Fruit fly (Drosophila melanogaster) whole organism, embryonic: Measurements from ENCODE around the gene CG12945.

Source experiments
- ATbp ChIP-seq: fragments of 200-800 bp; sonication (Bioruptor generic); optimal IDR thresholded peaks from 2 replicates; lab custom pipeline; 2017; ENCODE audit warnings: missing biosample characterization, mild to moderate bottlenecking, missing genetic modification characterization, missing genetic modification reagents
- Adf1 ChIP-seq: fragments of 200-800 bp; sonication (Bioruptor generic); IDR thresholded peaks from 2 replicates; pipeline ENCODE4 v1.3.6; 2022; ENCODE audit warnings: missing biosample characterization, missing genetic modification characterization
- Aef1 ChIP-seq: fragments of 200-800 bp; sonication (Bioruptor generic); IDR thresholded peaks from 3 replicates; pipeline ENCODE4 v1.3.6; 2022; ENCODE audit warnings: missing biosample characterization, missing genetic modification characterization
- Atf-2 ChIP-seq: fragments of 200-800 bp; sonication (Bioruptor generic); optimal IDR thresholded peaks from 2 replicates; lab custom pipeline; 2016; ENCODE audit warnings: missing biosample characterization, missing genetic modification characterization
- BEAF-32 ChIP-seq: fragments of 200-800 bp; sonication (Bioruptor generic); optimal IDR thresholded peaks from 3 replicates; lab custom pipeline; 2017; ENCODE audit warnings: missing biosample characterization, missing genetic modification characterization, mild to moderate bottlenecking, moderate library complexity, missing genetic modification reagents
- Bdp1 ChIP-seq: fragments of 200-800 bp; sonication (Bioruptor generic); optimal IDR thresholded peaks from 3 replicates; lab custom pipeline; 2016; ENCODE audit warnings: missing biosample characterization, missing genetic modification characterization
- Bteb2 ChIP-seq: fragments of 200-800 bp; sonication (Bioruptor generic); optimal IDR thresholded peaks from 2 replicates; lab custom pipeline; 2016; ENCODE audit warnings: missing biosample characterization, missing genetic modification characterization
- C15 ChIP-seq: fragments of 200-800 bp; sonication (Bioruptor generic); IDR thresholded peaks from 3 replicates; pipeline ENCODE4 v1.3.6; 2022; ENCODE audit warnings: missing biosample characterization, missing genetic modification characterization
- CG12155 ChIP-seq: fragments of 200-800 bp; sonication (Bioruptor generic); optimal IDR thresholded peaks from 3 replicates; lab custom pipeline; 2016; ENCODE audit warnings: missing biosample characterization, missing genetic modification characterization
- CG12391 ChIP-seq: fragments of 200-800 bp; sonication (Bioruptor generic); optimal IDR thresholded peaks from 3 replicates; lab custom pipeline; 2018; ENCODE audit warnings: missing biosample characterization, mild to moderate bottlenecking, missing genetic modification characterization, moderate library complexity
- CG12659 ChIP-seq: fragments of 200-800 bp; sonication (Bioruptor generic); optimal IDR thresholded peaks from 3 replicates; lab custom pipeline; 2017; ENCODE audit warnings: mild to moderate bottlenecking, missing biosample characterization, missing genetic modification reagents, missing genetic modification characterization
- CG15514 ChIP-seq: fragments of 200-800 bp; sonication (Bioruptor generic); optimal IDR thresholded peaks from 3 replicates; lab custom pipeline; 2017; ENCODE audit warnings: missing biosample characterization, missing genetic modification characterization, mild to moderate bottlenecking, moderate library complexity, missing genetic modification reagents
- CG16863 ChIP-seq: fragments of 200-800 bp; sonication (Bioruptor generic); optimal IDR thresholded peaks from 3 replicates; lab custom pipeline; 2016; ENCODE audit warnings: missing biosample characterization, missing genetic modification characterization
- CG17186 ChIP-seq: fragments of 200-800 bp; sonication (Bioruptor generic); optimal IDR thresholded peaks from 3 replicates; lab custom pipeline; 2017; ENCODE audit warnings: missing biosample characterization, missing genetic modification reagents, missing genetic modification characterization
- CG30403 ChIP-seq: fragments of 200-800 bp; sonication (Bioruptor generic); optimal IDR thresholded peaks from 3 replicates; lab custom pipeline; 2016; ENCODE audit warnings: missing biosample characterization, missing genetic modification characterization
- CG32532 ChIP-seq: fragments of 200-800 bp; sonication (Bioruptor generic); IDR thresholded peaks from 2 replicates; pipeline ENCODE4 v1.3.6; 2022; ENCODE audit warnings: missing biosample characterization, missing genetic modification characterization
- CG34376 ChIP-seq: fragments of 200-800 bp; sonication (Bioruptor generic); optimal IDR thresholded peaks from 2 replicates; lab custom pipeline; 2018; ENCODE audit warnings: missing biosample characterization, mild to moderate bottlenecking, missing genetic modification characterization
- CG34422 ChIP-seq: fragments of 200-800 bp; sonication (Bioruptor generic); IDR thresholded peaks from 3 replicates; pipeline ENCODE4 v1.3.6; 2022; ENCODE audit warnings: missing biosample characterization, missing genetic modification characterization
- CG3995 ChIP-seq: fragments of 200-800 bp; sonication (Bioruptor generic); optimal IDR thresholded peaks from 3 replicates; lab custom pipeline; 2016; ENCODE audit warnings: missing biosample characterization, missing genetic modification characterization
- CG4282 ChIP-seq: fragments of 200-800 bp; sonication (Bioruptor generic); optimal IDR thresholded peaks from 2 replicates; lab custom pipeline; 2016; ENCODE audit warnings: missing biosample characterization, missing genetic modification characterization
- CG6813 ChIP-seq: fragments of 200-800 bp; sonication (Bioruptor generic); optimal IDR thresholded peaks from 2 replicates; lab custom pipeline; 2017; ENCODE audit warnings: missing biosample characterization, missing genetic modification characterization, mild to moderate bottlenecking, moderate library complexity, missing genetic modification reagents
- CG8281 ChIP-seq: fragments of 200-800 bp; sonication (Bioruptor generic); optimal IDR thresholded peaks from 2 replicates; lab custom pipeline; 2018; ENCODE audit warnings: missing biosample characterization, mild to moderate bottlenecking, missing genetic modification characterization, moderate library complexity
- CG9609 ChIP-seq: fragments of 200-800 bp; sonication (Bioruptor generic); optimal IDR thresholded peaks from 3 replicates; lab custom pipeline; 2016; ENCODE audit warnings: missing biosample characterization, missing genetic modification characterization
- CG9932 ChIP-seq: fragments of 200-800 bp; sonication (Bioruptor generic); IDR thresholded peaks from 2 replicates; pipeline ENCODE4 v1.3.6; 2022; ENCODE audit warnings: missing biosample characterization, missing genetic modification characterization
- MESR4 ChIP-seq: fragments of 200-800 bp; sonication (Bioruptor generic); optimal IDR thresholded peaks from 2 replicates; lab custom pipeline; 2018; ENCODE audit warnings: missing biosample characterization, mild to moderate bottlenecking, missing genetic modification characterization, moderate library complexity
- MTF-1 ChIP-seq: fragments of 200-800 bp; sonication (Bioruptor generic); optimal IDR thresholded peaks from 2 replicates; lab custom pipeline; 2018; ENCODE audit warnings: missing biosample characterization, mild to moderate bottlenecking, missing genetic modification characterization, borderline replicate concordance
- Opbp ChIP-seq: fragments of 200-800 bp; sonication (Bioruptor generic); IDR thresholded peaks from 3 replicates; pipeline ENCODE4 v1.3.6; 2022; ENCODE audit warnings: missing biosample characterization, missing genetic modification characterization; ENCODE audit not compliant: partially characterized antibody
- Rfx ChIP-seq: fragments of 200-800 bp; sonication (Bioruptor generic); IDR thresholded peaks from 2 replicates; pipeline ENCODE4 v1.3.6; 2022; ENCODE audit warnings: missing biosample characterization, missing genetic modification characterization
- Sry-δ ChIP-seq: fragments of 200-800 bp; sonication (Bioruptor generic); optimal IDR thresholded peaks from 2 replicates; lab custom pipeline; 2016; ENCODE audit warnings: missing biosample characterization, missing genetic modification characterization
- Stat92E ChIP-seq, 3 experiments: fragments of >200 bp in 2 of 3; fragments of 200-800 bp in 1 of 3; sonication (Bioruptor generic) in 1 of 3; optimal IDR thresholded peaks; 2 replicates each; lab custom pipeline; 2017 to 2019; ENCODE audit warnings: missing biosample characterization in 3 of 3, missing genetic modification characterization in 3 of 3, mild to moderate bottlenecking in 1 of 3, moderate library complexity in 1 of 3
- YL-1 ChIP-seq: fragments of 200-800 bp; sonication (Bioruptor generic); optimal IDR thresholded peaks from 3 replicates; lab custom pipeline; 2017; ENCODE audit warnings: missing biosample characterization, mild to moderate bottlenecking, missing genetic modification characterization
- bigmax ChIP-seq: fragments of 200-800 bp; sonication (Bioruptor generic); optimal IDR thresholded peaks from 2 replicates; lab custom pipeline; 2018; ENCODE audit warnings: missing biosample characterization, mild to moderate bottlenecking, missing genetic modification characterization
- exex ChIP-seq: fragments of 200-800 bp; sonication (Bioruptor generic); optimal IDR thresholded peaks from 4 replicates; lab custom pipeline; 2018; ENCODE audit warnings: missing biosample characterization, mild to moderate bottlenecking, missing genetic modification characterization, moderate library complexity
- ken ChIP-seq: fragments of 200-800 bp; sonication (Bioruptor generic); IDR thresholded peaks from 3 replicates; pipeline ENCODE4 v1.3.6; 2022; ENCODE audit warnings: missing biosample characterization, missing genetic modification characterization
- lilli ChIP-seq: fragments of 200-800 bp; sonication (Bioruptor generic); optimal IDR thresholded peaks from 3 replicates; lab custom pipeline; 2016; ENCODE audit warnings: missing biosample characterization, missing genetic modification characterization
- lmd ChIP-seq: fragments of 200-800 bp; sonication (Bioruptor generic); IDR thresholded peaks from 2 replicates; pipeline ENCODE4 v1.3.6; 2022; ENCODE audit warnings: missing biosample characterization, missing genetic modification characterization
- lola ChIP-seq, 3 experiments: fragments of >200 bp in 2 of 3; fragments of 200-800 bp in 1 of 3; sonication (Bioruptor generic) in 1 of 3; optimal IDR thresholded peaks; 2 replicates each; lab custom pipeline; 2017 to 2019; ENCODE audit warnings: missing biosample characterization in 3 of 3, missing genetic modification characterization in 3 of 3, mild to moderate bottlenecking in 1 of 3, moderate library complexity in 1 of 3
- nerfin-1 ChIP-seq: fragments of 200-800 bp; sonication (Bioruptor generic); optimal IDR thresholded peaks from 3 replicates; lab custom pipeline; 2019; ENCODE audit warnings: missing biosample characterization, mild to moderate bottlenecking, missing genetic modification characterization, moderate library complexity
- onecut ChIP-seq: fragments of 200-800 bp; sonication (Bioruptor generic); IDR thresholded peaks from 2 replicates; pipeline ENCODE4 v1.3.6; 2022; ENCODE audit warnings: missing biosample characterization, missing genetic modification characterization
- phol ChIP-seq: fragments of 200-800 bp; sonication (Bioruptor generic); optimal IDR thresholded peaks from 3 replicates; lab custom pipeline; 2018; ENCODE audit warnings: missing biosample characterization, mild to moderate bottlenecking, missing genetic modification characterization, moderate library complexity
- row ChIP-seq: fragments of 200-800 bp; sonication (Bioruptor generic); IDR thresholded peaks from 3 replicates; pipeline ENCODE4 v1.3.6; 2022; ENCODE audit warnings: missing biosample characterization, missing genetic modification characterization
- sens ChIP-seq: fragments of 200-800 bp; sonication (Bioruptor generic); peaks from one replicate; lab custom pipeline; 2016; ENCODE audit warnings: missing biosample characterization, missing genetic modification characterization
- stc ChIP-seq: fragments of 200-800 bp; sonication (Bioruptor generic); IDR thresholded peaks from 2 replicates; pipeline ENCODE4 v1.3.6; 2022; ENCODE audit warnings: missing biosample characterization, missing genetic modification characterization
- stwl ChIP-seq: fragments of 200-800 bp; sonication (Bioruptor generic); optimal IDR thresholded peaks from 3 replicates; lab custom pipeline; 2018; ENCODE audit warnings: missing biosample characterization, mild to moderate bottlenecking, missing genetic modification characterization, moderate library complexity
- tap ChIP-seq: fragments of 200-800 bp; optimal IDR thresholded peaks from 3 replicates; lab custom pipeline; 2019; ENCODE audit warnings: missing biosample characterization, mild to moderate bottlenecking, missing genetic modification characterization, moderate library complexity
- trem ChIP-seq: fragments of 200-800 bp; optimal IDR thresholded peaks from 3 replicates; lab custom pipeline; 2019; ENCODE audit warnings: missing biosample characterization, mild to moderate bottlenecking, missing genetic modification characterization, moderate library complexity
- trh ChIP-seq: fragments of 200-800 bp; sonication (Bioruptor generic); optimal IDR thresholded peaks from 2 replicates; lab custom pipeline; 2016; ENCODE audit warnings: missing biosample characterization, missing genetic modification characterization
- unpg ChIP-seq: fragments of 200-800 bp; sonication (Bioruptor generic); optimal IDR thresholded peaks from 3 replicates; lab custom pipeline; 2018; ENCODE audit warnings: missing biosample characterization, mild to moderate bottlenecking, missing genetic modification characterization, moderate library complexity
- vvl ChIP-seq: fragments of 200-800 bp; sonication (Bioruptor generic); IDR thresholded peaks from 2 replicates; pipeline ENCODE4 v1.3.6; 2022; ENCODE audit warnings: missing biosample characterization, missing genetic modification characterization
- zfh2 ChIP-seq: fragments of 200-800 bp; sonication (Bioruptor generic); optimal IDR thresholded peaks from 2 replicates; lab custom pipeline; 2016; ENCODE audit warnings: missing biosample characterization, missing genetic modification characterization

Gene CG12945

dm6 chr3R:9793018-9793417 is 2.0 kb upstream of the CG12945 start, which contains the start of gene CG8516 (continued):
- peak; percentile 81 for TF ChIP-seq stwl (tag; lab: Kevin White, UChicago)
- no peak for TF ChIP-seq CG4282
- peak; percentile 32; the same call in 1 of the 2 replicates for TF ChIP-seq vvl (GFP tag; lab: Robert Waterston, UW)
- peak; percentile 33; the same call in 1 of the 2 replicates for TF ChIP-seq Rfx
- TF ChIP-seq CG12155 (GFP tag; lab: Kevin White, UChicago): no peak
- no peak for TF ChIP-seq CG9609 (GFP tag; lab: Kevin White, UChicago)
- peak; percentile 33 for TF ChIP-seq CG12391 (tag; lab: Kevin White, UChicago)
- TF ChIP-seq tap (tag; lab: Kevin White, UChicago): no peak
- TF ChIP-seq CG9932 (GFP tag; lab: Robert Waterston, UW): peak; percentile 37; the same call in 1 of the 2 replicates
- TF ChIP-seq bigmax (GFP tag; lab: Kevin White, UChicago): peak; percentile 38
- no peak for TF ChIP-seq CG8281 (tag; lab: Kevin White, UChicago)
- peak; percentile 60 for TF ChIP-seq trem (tag; lab: Kevin White, UChicago)
- TF ChIP-seq lilli (GFP tag; lab: Kevin White, UChicago): peak; percentile 19
- TF ChIP-seq phol (tag; lab: Kevin White, UChicago): peak; percentile 42
- TF ChIP-seq Atf-2 (GFP tag; lab: Kevin White, UChicago): no peak
- peak; percentile 68 for TF ChIP-seq CG3995
- TF ChIP-seq nerfin-1 (tag; lab: Kevin White, UChicago): no peak
- peak; percentile 67 for TF ChIP-seq Aef1 (GFP tag; lab: Robert Waterston, UW)
- peak; percentile 49; the same call in 1 of the 3 replicates for TF ChIP-seq CG34422
- no peak for TF ChIP-seq CG16863 (GFP tag; lab: Kevin White, UChicago)
- TF ChIP-seq Opbp (GFP tag; lab: Robert Waterston, UW): no peak
- TF ChIP-seq CG32532 (GFP tag; lab: Robert Waterston, UW): peak; percentile 34; the same call in 1 of the 2 replicates
- TF ChIP-seq CG30403 (GFP tag; lab: Kevin White, UChicago): peak; percentile 13
- TF ChIP-seq CG17186 (GFP tag; lab: Kevin White, UChicago): peak; percentile 17
- TF ChIP-seq C15 (GFP tag; lab: Robert Waterston, UW): no peak
- TF ChIP-seq row (GFP tag; lab: Robert Waterston, UW): peak; percentile 64
- no peak for TF ChIP-seq lmd (GFP tag; lab: Robert Waterston, UW)
- no peak for TF ChIP-seq unpg
- TF ChIP-seq MTF-1 (GFP tag; lab: Kevin White, UChicago): peak; percentile 2
- peak; percentile 44 for TF ChIP-seq CG15514 (GFP tag; lab: Kevin White, UChicago)
- peak; percentile 74 for TF ChIP-seq MESR4 (GFP tag; lab: Kevin White, UChicago)
- TF ChIP-seq Adf1 (GFP tag; lab: Robert Waterston, UW): 0 out of 2 replicates have a peak, but pooled peaks have one; percentile 10
- no peak for TF ChIP-seq Bdp1 (GFP tag; lab: Kevin White, UChicago)
- TF ChIP-seq sens (GFP tag; lab: Kevin White, UChicago): peak; percentile 68
- no peak for TF ChIP-seq Stat92E (GFP tag; optimal IDR thresholded peaks at IDR 0.05; lab: Kevin White, UChicago)
- peak; percentile 41 for TF ChIP-seq BEAF-32
- no peak for TF ChIP-seq CG6813 (GFP tag; lab: Kevin White, UChicago)
- TF ChIP-seq exex (tag; lab: Kevin White, UChicago): no peak
- no peak for TF ChIP-seq zfh2
- peak; percentile 12 for TF ChIP-seq CG34376 (GFP tag; lab: Kevin White, UChicago)
- TF ChIP-seq ken: no peak
- peak; percentile 57 for TF ChIP-seq CG12659 (GFP tag; lab: Kevin White, UChicago)
- no peak for TF ChIP-seq onecut (GFP tag; lab: Robert Waterston, UW)
- TF ChIP-seq ATbp: no peak
- no peak for TF ChIP-seq lola (GFP tag; optimal IDR thresholded peaks at IDR 0.05; lab: Kevin White, UChicago)
- no peak for TF ChIP-seq Bteb2 (GFP tag; lab: Kevin White, UChicago)
- peak; percentile 77 for TF ChIP-seq YL-1 (GFP tag; lab: Kevin White, UChicago)
- TF ChIP-seq trh (GFP tag; lab: Kevin White, UChicago): no peak
- TF ChIP-seq Sry-δ (GFP tag; lab: Kevin White, UChicago): peak; percentile 30
- no peak for TF ChIP-seq stc (GFP tag; lab: Robert Waterston, UW)
